Worm (Caenorhabditis elegans) whole organism, early embryonic: ENCODE data around the gene Y94A7B.11.

ENCODE experiments used
- ama-1 ChIP-seq: fragments of 150-350 bp; optimal IDR thresholded peaks from 2 replicates; lab custom pipeline; 2014
- ceh-36 ChIP-seq: sonication (generic microtip); optimal IDR thresholded peaks from 2 replicates; lab custom pipeline; 2016; ENCODE audit warnings: missing genetic modification characterization, inconsistent platforms, missing compliant biosample characterization
- flt-1 ChIP-seq: fragments of 200-800 bp; sonication (Bioruptor generic); IDR thresholded peaks from 2 replicates; pipeline ENCODE4 v1.3.6; 2022; ENCODE audit warnings: missing genetic modification characterization, missing compliant biosample characterization
- sea-1 ChIP-seq: fragments of 200-800 bp; sonication (Bioruptor generic); conservative IDR thresholded peaks from 2 replicates; pipeline ENCODE4 v1.3.6; 2022; ENCODE audit warnings: missing genetic modification characterization, missing compliant biosample characterization

ce11 chrV:17795655-17796054 lies 6.8 kb downstream of the Y94A7B.11 start, which contains the start of gene srh-288:
- no peak for TF ChIP-seq ama-1 (lab: Kevin White, UChicago)
- TF ChIP-seq sea-1 (GFP tag; lab: Robert Waterston, UW), result no peak
- TF ChIP-seq ceh-36 (tag; lab: Kevin White, UChicago), result no peak
- no peak for TF ChIP-seq flt-1 (GFP tag; lab: Robert Waterston, UW)
